Fruit fly (Drosophila melanogaster): Measurements from ENCODE around the gene Gal.

Gal gene

DNA sequence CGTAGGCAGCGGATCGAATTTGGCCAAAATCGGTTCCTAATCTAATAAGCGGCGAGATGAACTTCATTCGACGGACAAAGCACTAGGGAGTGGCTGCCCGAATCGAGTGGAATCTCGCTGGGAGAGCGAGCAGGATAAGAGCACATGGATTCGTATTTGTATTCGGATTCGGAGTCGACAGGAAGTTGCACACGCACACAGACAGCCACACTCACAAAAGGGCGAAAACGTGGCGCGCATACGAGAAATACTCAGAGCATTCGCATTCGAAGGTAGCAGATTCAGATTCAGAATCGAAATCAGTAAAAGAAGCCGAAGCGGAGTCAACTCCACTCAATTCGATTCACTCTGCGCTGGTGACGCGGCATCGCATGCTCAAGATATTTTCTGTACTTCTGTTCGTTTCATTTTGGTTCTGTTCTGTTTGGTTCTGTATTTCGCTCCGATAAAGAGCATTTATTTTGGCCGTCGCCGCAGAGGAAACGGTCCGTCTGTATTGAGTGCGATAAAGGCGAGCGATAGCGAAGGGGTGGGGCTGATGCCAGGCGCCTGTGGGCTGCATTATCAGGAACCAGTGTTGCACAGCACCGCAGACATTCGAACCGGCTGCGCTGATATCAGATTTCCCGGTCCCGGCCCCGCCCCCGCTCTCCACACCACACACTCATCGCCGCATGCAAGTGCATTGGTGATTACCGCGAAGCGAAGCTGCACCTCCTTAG is 28.1 kb downstream of the Gal start (continued):
- TF ChIP-seq stwl (tag; optimal IDR thresholded peaks at IDR 0.05): peak; percentile 2
- no peak for TF ChIP-seq CG9215 (GFP tag; IDR thresholded peaks at IDR 0.05)
- no peak for TF ChIP-seq CG31441 (GFP tag; IDR thresholded peaks at IDR 0.05)
- TF ChIP-seq Med (GFP tag): peak; percentile 62
- TF ChIP-seq CG31388 (GFP tag; optimal IDR thresholded peaks at IDR 0.05): no peak
- no peak for TF ChIP-seq crc (GFP tag; optimal IDR thresholded peaks at IDR 0.05)
- TF ChIP-seq Optix (GFP tag; IDR thresholded peaks at IDR 0.05): no peak
- TF ChIP-seq cg (GFP tag; optimal IDR thresholded peaks at IDR 0.05): peak; percentile 22
- no peak for TF ChIP-seq bsh (GFP tag; optimal IDR thresholded peaks at IDR 0.05)
- TF ChIP-seq slbo (GFP tag; IDR thresholded peaks at IDR 0.05): no peak
- no peak for TF ChIP-seq ash1 (GFP tag; optimal IDR thresholded peaks at IDR 0.05)
- TF ChIP-seq onecut (GFP tag; IDR thresholded peaks at IDR 0.05): no peak
- TF ChIP-seq Scr (GFP tag; IDR thresholded peaks at IDR 0.05; ENCODE audit: partially characterized antibody): no peak
- TF ChIP-seq CG4617 (GFP tag; optimal IDR thresholded peaks at IDR 0.05; ENCODE audit: borderline replicate concordance): no peak
- no peak for TF ChIP-seq amos (GFP tag; IDR thresholded peaks at IDR 0.05; ENCODE audit: partially characterized antibody)

DNA sequence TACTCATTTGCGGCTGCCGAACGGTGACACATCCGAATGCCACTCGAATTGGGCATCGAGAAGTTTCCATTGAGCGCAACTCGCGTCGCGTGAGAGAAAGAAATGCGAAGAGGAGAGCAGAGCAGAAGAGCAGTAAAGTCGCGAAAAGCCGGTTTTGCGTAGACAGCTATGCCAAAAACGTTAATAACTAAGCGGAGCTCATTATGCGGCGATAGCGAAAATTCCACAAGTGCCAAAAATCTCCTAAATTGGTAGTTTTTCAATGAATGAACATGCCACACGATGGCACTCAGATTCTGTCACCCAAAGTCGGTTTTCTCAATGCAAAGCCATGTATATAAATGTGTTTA is 28.9 kb downstream of the Gal start:
- TF ChIP-seq Trl (optimal IDR thresholded peaks at IDR 0.05): peak; percentile 27 to 80
- no peak for TF ChIP-seq Trl (GFP tag; optimal IDR thresholded peaks at IDR 0.05)
- no peak for TF ChIP-seq CG10431 (GFP tag; optimal IDR thresholded peaks at IDR 0.05)
- no peak for TF ChIP-seq CG16815 (GFP tag; optimal IDR thresholded peaks at IDR 0.05)
- TF ChIP-seq mld (GFP tag; IDR thresholded peaks at IDR 0.05; ENCODE audit: partially characterized antibody): no peak
- TF ChIP-seq CG1024 (GFP tag; IDR thresholded peaks at IDR 0.05): no peak
- TF ChIP-seq Eip74EF (GFP tag; optimal IDR thresholded peaks at IDR 0.05): no peak

DNA sequence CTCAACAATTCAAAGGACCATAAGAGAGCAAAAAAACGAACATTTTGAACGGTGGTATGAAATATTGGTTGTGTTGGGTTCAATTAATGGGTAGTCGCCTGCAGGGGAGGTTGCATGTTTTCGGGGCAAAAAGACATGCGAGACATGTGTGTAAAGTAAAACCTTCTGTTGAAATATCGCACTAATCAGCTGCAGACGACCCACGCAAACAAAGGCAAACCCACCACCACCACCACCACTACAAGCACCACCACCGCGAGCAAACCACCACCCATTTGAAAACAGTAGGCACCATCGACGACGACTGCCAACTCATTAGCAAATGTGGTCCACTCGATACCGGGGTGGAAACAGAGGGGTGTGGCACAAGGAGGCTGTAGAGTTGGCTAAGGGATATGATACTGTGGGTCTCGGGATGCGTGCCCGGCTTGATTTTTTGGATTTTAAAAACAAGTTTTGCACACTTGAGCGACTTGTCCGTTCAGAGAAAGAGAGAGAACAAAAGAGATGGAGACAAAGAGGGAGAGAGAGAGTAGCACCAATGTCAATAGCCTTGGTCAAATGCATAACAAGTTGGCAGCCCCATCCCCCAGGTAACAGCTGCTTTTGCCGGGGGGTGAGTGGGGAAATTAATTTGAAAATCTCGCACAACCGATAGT is 29.4 kb downstream of the Gal start:
- TF ChIP-seq exex (tag; optimal IDR thresholded peaks at IDR 0.05): peak; percentile 42
- TF ChIP-seq bab2 (GFP tag; optimal IDR thresholded peaks at IDR 0.05): peak; percentile 14
- TF ChIP-seq zen (tag; optimal IDR thresholded peaks at IDR 0.05): peak; percentile 22
- peak; percentile 88 for TF ChIP-seq abd-A (tag; optimal IDR thresholded peaks at IDR 0.05)
- no peak for TF ChIP-seq Gsc (GFP tag; IDR thresholded peaks at IDR 0.05)
- peak; percentile 3 for TF ChIP-seq CG12299 (tag; optimal IDR thresholded peaks at IDR 0.05)
- peak; percentile 19 for TF ChIP-seq tap (tag; optimal IDR thresholded peaks at IDR 0.05)
- TF ChIP-seq CG3281 (GFP tag; optimal IDR thresholded peaks at IDR 0.05): peak; percentile 20
- no peak for TF ChIP-seq CG8290 (GFP tag; optimal IDR thresholded peaks at IDR 0.05)
- TF ChIP-seq CG8290 (tag; optimal IDR thresholded peaks at IDR 0.05): peak in 1 of 2 experiments; percentile 17
- TF ChIP-seq jigr1 (GFP tag; IDR thresholded peaks at IDR 0.05): no peak
- TF ChIP-seq Six4 (GFP tag; optimal IDR thresholded peaks at IDR 0.05): no peak
- TF ChIP-seq kay (GFP tag; optimal IDR thresholded peaks at IDR 0.05): peak; percentile 48
- TF ChIP-seq rib (GFP tag; IDR thresholded peaks at IDR 0.05): no peak
- TF ChIP-seq CG18599 (GFP tag; optimal IDR thresholded peaks at IDR 0.05): peak; percentile 46
- TF ChIP-seq scrt (GFP tag; optimal IDR thresholded peaks at IDR 0.05): peak; percentile 1
- peak; percentile 64 for TF ChIP-seq Deaf1 (tag; optimal IDR thresholded peaks at IDR 0.05)
- TF ChIP-seq CG1233 (GFP tag; optimal IDR thresholded peaks at IDR 0.05): no peak
- peak; percentile 98 for TF ChIP-seq trem (tag; optimal IDR thresholded peaks at IDR 0.05)
- TF ChIP-seq cg (GFP tag; optimal IDR thresholded peaks at IDR 0.05): peak; percentile 36
- peak; percentile 1 for TF ChIP-seq NC2β (GFP tag; optimal IDR thresholded peaks at IDR 0.05)
- TF ChIP-seq nau (GFP tag; optimal IDR thresholded peaks at IDR 0.05): peak; percentile 20
- TF ChIP-seq Antp (GFP tag; optimal IDR thresholded peaks at IDR 0.05): no peak
- no peak for TF ChIP-seq gcm (GFP tag; optimal IDR thresholded peaks at IDR 0.05)
- no peak for TF ChIP-seq CG7928 (GFP tag; optimal IDR thresholded peaks at IDR 0.05)
- TF ChIP-seq ftz-f1 (GFP tag; optimal IDR thresholded peaks at IDR 0.05): peak; percentile 85

Measured in whole organism, embryonic.